Worm (Caenorhabditis elegans) whole organism, late embryonic: ENCODE measurements around the gene K08D8.9.

Source experiments
- C08G9.2 ChIP-seq: sonication (generic microtip); optimal IDR thresholded peaks from 2 replicates; lab custom pipeline; 2016; ENCODE audit warnings: mild to moderate bottlenecking, missing genetic modification characterization, moderate library complexity, missing compliant biosample characterization
- C38D4.7 ChIP-seq: fragments of 200-800 bp; sonication (Bioruptor generic); optimal IDR thresholded peaks from 2 replicates; lab custom pipeline; 2018; ENCODE audit warnings: mild to moderate bottlenecking, missing genetic modification characterization, moderate library complexity, missing compliant biosample characterization
- K02D7.2 ChIP-seq: sonication (generic microtip); optimal IDR thresholded peaks from 2 replicates; lab custom pipeline; 2017; ENCODE audit warnings: mild to moderate bottlenecking, missing genetic modification characterization, missing compliant biosample characterization
- Y22D7AL.16 ChIP-seq: sonication (generic microtip); optimal IDR thresholded peaks from 2 replicates; lab custom pipeline; 2016; ENCODE audit warnings: missing genetic modification characterization, missing compliant biosample characterization
- ama-1 ChIP-seq: fragments of 150-350 bp; optimal IDR thresholded peaks from 2 replicates; lab custom pipeline; 2014
- ceh-18 ChIP-seq: sonication (generic microtip); optimal IDR thresholded peaks from 2 replicates; lab custom pipeline; 2016; ENCODE audit warnings: missing genetic modification characterization, missing compliant biosample characterization
- ceh-2 ChIP-seq: sonication (generic microtip); optimal IDR thresholded peaks from 2 replicates; lab custom pipeline; 2016; ENCODE audit warnings: missing genotype, missing genetic modification characterization, missing compliant biosample characterization
- ceh-30 ChIP-seq: fragments of 150-350 bp; optimal IDR thresholded peaks from 2 replicates; lab custom pipeline; 2014; ENCODE audit warnings: missing biosample characterization, missing genetic modification characterization
- ceh-31 ChIP-seq: sonication (generic microtip); optimal IDR thresholded peaks from 2 replicates; lab custom pipeline; 2016; ENCODE audit warnings: missing genetic modification characterization, missing compliant biosample characterization
- ceh-45 ChIP-seq: fragments of 200-800 bp; sonication (Bioruptor generic); IDR thresholded peaks from 2 replicates; pipeline ENCODE4 v1.3.6; 2022; ENCODE audit warnings: missing genetic modification reagents, missing genetic modification characterization, missing compliant biosample characterization
- che-1 ChIP-seq: sonication (generic microtip); optimal IDR thresholded peaks from 2 replicates; lab custom pipeline; 2016; ENCODE audit warnings: mild to moderate bottlenecking, missing genetic modification characterization, missing compliant biosample characterization
- dmd-4 ChIP-seq: sonication (generic microtip); optimal IDR thresholded peaks from 2 replicates; lab custom pipeline; 2016; ENCODE audit warnings: borderline replicate concordance, missing genetic modification characterization, missing compliant biosample characterization
- dve-1 ChIP-seq: sonication (generic microtip); optimal IDR thresholded peaks from 2 replicates; lab custom pipeline; 2017; ENCODE audit warnings: antibody characterized with exemption, mild to moderate bottlenecking, missing genetic modification characterization, missing compliant biosample characterization
- eyg-1 ChIP-seq: sonication (generic microtip); optimal IDR thresholded peaks from 2 replicates; lab custom pipeline; 2016; ENCODE audit warnings: missing genotype, missing genetic modification characterization, missing compliant biosample characterization
- fkh-6 ChIP-seq: sonication (generic microtip); optimal IDR thresholded peaks from 2 replicates; lab custom pipeline; 2016; ENCODE audit warnings: missing genetic modification characterization, missing compliant biosample characterization
- gmeb-2 ChIP-seq: sonication (generic microtip); optimal IDR thresholded peaks from 2 replicates; lab custom pipeline; 2016; ENCODE audit warnings: missing genetic modification characterization, inconsistent platforms, missing compliant biosample characterization
- hlh-13 ChIP-seq: fragments of 200-800 bp; sonication (Bioruptor generic); optimal IDR thresholded peaks from 2 replicates; lab custom pipeline; 2018; ENCODE audit warnings: mild to moderate bottlenecking, missing genetic modification characterization, missing compliant biosample characterization
- hlh-15 ChIP-seq: sonication (generic microtip); optimal IDR thresholded peaks from 2 replicates; lab custom pipeline; 2016; ENCODE audit warnings: missing genetic modification characterization, missing compliant biosample characterization
- hlh-30 ChIP-seq: sonication (generic microtip); optimal IDR thresholded peaks from 2 replicates; lab custom pipeline; 2017; ENCODE audit warnings: antibody characterized with exemption, missing genetic modification characterization, missing compliant biosample characterization; ENCODE audit not compliant: insufficient read depth
- hlh-8 ChIP-seq: sonication (generic microtip); optimal IDR thresholded peaks from 2 replicates; lab custom pipeline; 2016; ENCODE audit warnings: missing genotype, missing genetic modification characterization, missing compliant biosample characterization
- madf-2 ChIP-seq: sonication (generic microtip); optimal IDR thresholded peaks from 2 replicates; lab custom pipeline; 2017; ENCODE audit warnings: missing genetic modification characterization, missing compliant biosample characterization
- mec-3 ChIP-seq: sonication (generic microtip); optimal IDR thresholded peaks from 2 replicates; lab custom pipeline; 2016; ENCODE audit warnings: borderline replicate concordance, missing genetic modification characterization, missing compliant biosample characterization
- nhr-11 ChIP-seq: fragments of 150-350 bp; optimal IDR thresholded peaks from 2 replicates; lab custom pipeline; 2014; ENCODE audit warnings: missing biosample characterization, missing genetic modification characterization
- nhr-232 ChIP-seq: sonication (generic microtip); optimal IDR thresholded peaks from 2 replicates; lab custom pipeline; 2016; ENCODE audit warnings: missing genetic modification characterization, missing compliant biosample characterization
- npax-4 ChIP-seq: sonication (generic microtip); optimal IDR thresholded peaks from 2 replicates; lab custom pipeline; 2016; ENCODE audit warnings: missing genetic modification characterization, missing compliant biosample characterization
- pag-3 ChIP-seq: sonication (generic microtip); optimal IDR thresholded peaks from 2 replicates; lab custom pipeline; 2016; ENCODE audit warnings: missing compliant biosample characterization, missing genetic modification characterization, borderline replicate concordance
- pat-9 ChIP-seq: fragments of 200-800 bp; sonication (Bioruptor generic); optimal IDR thresholded peaks from 2 replicates; lab custom pipeline; 2018; ENCODE audit warnings: mild to moderate bottlenecking, missing genetic modification characterization, moderate library complexity, missing compliant biosample characterization
- pax-1 ChIP-seq: fragments of 150-350 bp; optimal IDR thresholded peaks from 2 replicates; lab custom pipeline; 2014; ENCODE audit warnings: missing biosample characterization, missing genetic modification characterization
- pros-1 ChIP-seq: fragments of 150-350 bp; optimal IDR thresholded peaks from 2 replicates; lab custom pipeline; 2014; ENCODE audit warnings: missing biosample characterization, missing genetic modification reagents, missing genetic modification characterization
- sdc-2 ChIP-seq: sonication (generic microtip); optimal IDR thresholded peaks from 2 replicates; lab custom pipeline; 2016; ENCODE audit warnings: missing genotype, missing genetic modification characterization, missing compliant biosample characterization
- sox-2 ChIP-seq: fragments of 200-800 bp; sonication (Bioruptor generic); IDR thresholded peaks from 2 replicates; pipeline ENCODE4 v1.3.6; 2022; ENCODE audit warnings: missing genetic modification reagents, missing genetic modification characterization, missing compliant biosample characterization
- tbx-2 ChIP-seq: sonication (generic microtip); optimal IDR thresholded peaks from 2 replicates; lab custom pipeline; 2016; ENCODE audit warnings: missing genetic modification characterization, missing compliant biosample characterization
- ttx-3 ChIP-seq: sonication (generic microtip); optimal IDR thresholded peaks from 2 replicates; lab custom pipeline; 2016; ENCODE audit warnings: missing genetic modification reagents, missing genetic modification characterization, missing compliant biosample characterization
- unc-42 ChIP-seq: sonication (generic microtip); optimal IDR thresholded peaks from 2 replicates; lab custom pipeline; 2016; ENCODE audit warnings: missing genotype, missing genetic modification characterization, missing compliant biosample characterization
- unc-55 ChIP-seq: sonication (generic microtip); optimal IDR thresholded peaks from 2 replicates; lab custom pipeline; 2017; ENCODE audit warnings: missing biosample characterization, missing genetic modification reagents, missing genetic modification characterization
- zip-5 ChIP-seq: sonication (generic microtip); optimal IDR thresholded peaks from 2 replicates; lab custom pipeline; 2016; ENCODE audit warnings: missing genetic modification characterization, missing compliant biosample characterization

The K08D8.9 gene

ce11 chrIV:12915479-12915878 lies 16.0 kb downstream of the K08D8.9 start, which contains the start of gene srz-15:
srz-15 (plus strand) TSS chrIV:12915779.
- TF ChIP-seq dve-1 (tag; lab: Kevin White, UChicago), result no peak
- no peak for TF ChIP-seq zip-5 (tag; lab: Kevin White, UChicago)
- TF ChIP-seq pag-3 (tag; lab: Kevin White, UChicago), result no peak
- no peak for TF ChIP-seq sox-2 (GFP tag; lab: Robert Waterston, UW)
- no peak for TF ChIP-seq mec-3 (tag; lab: Kevin White, UChicago)
- TF ChIP-seq Y22D7AL.16 (tag; lab: Kevin White, UChicago), result no peak
- TF ChIP-seq nhr-11 (tag; lab: Kevin White, UChicago), result no peak

ce11 chrIV:12918256-12918655 lies 18.8 kb downstream of the K08D8.9 start, which contains the start of gene C32H11.3:
C32H11.3 (plus strand) TSS chrIV:12918556.
- TF ChIP-seq madf-2 (no peak), gmeb-2 (no peak), hlh-13 (GFP tag; lab: Kevin White, UChicago) (no peak), nhr-232 (no peak), pros-1 (no peak), unc-55 (no peak), sdc-2 (no peak), ceh-45 (no peak), pax-1 (tag; lab: Kevin White, UChicago) (no peak), K02D7.2 (tag; lab: Kevin White, UChicago) (no peak), pat-9 (tag; lab: Kevin White, UChicago) (no peak), C08G9.2 (tag; lab: Kevin White, UChicago) (no peak), che-1 (tag; lab: Kevin White, UChicago) (no peak), ama-1 (no peak), C38D4.7 (GFP tag; lab: Kevin White, UChicago) (no peak), zip-5 (tag; lab: Kevin White, UChicago) (no peak), hlh-30 (no peak), pag-3 (tag; lab: Kevin White, UChicago) (no peak), ttx-3 (tag; lab: Kevin White, UChicago) (no peak), fkh-6 (no peak)

- TF ChIP-seq ceh-30 (tag; lab: Kevin White, UChicago) (no peak), K02D7.2 (tag; lab: Kevin White, UChicago) (no peak), eyg-1 (tag; lab: Kevin White, UChicago) (no peak), mec-3 (tag; lab: Kevin White, UChicago) (no peak), madf-2 (no peak)
These were observed 21.1 kb downstream of the K08D8.9 start for ce11 chrIV:12920553-12920952.

ce11 chrIV:12921027-12921426 lies 21.5 kb downstream of the K08D8.9 start, which contains the start of gene C32H11.4:
C32H11.4 (plus strand) TSS chrIV:12921264.
- TF ChIP-seq npax-4, result no peak
- TF ChIP-seq unc-42, result no peak
- no peak for TF ChIP-seq hlh-15 (tag; lab: Kevin White, UChicago)
- TF ChIP-seq ceh-31 (tag; lab: Kevin White, UChicago), result no peak
- TF ChIP-seq ceh-30 (tag; lab: Kevin White, UChicago), result no peak
- no peak for TF ChIP-seq tbx-2 (tag; lab: Kevin White, UChicago)
- no peak for TF ChIP-seq pat-9 (tag; lab: Kevin White, UChicago)
- TF ChIP-seq ttx-3 (tag; lab: Kevin White, UChicago), result no peak
- TF ChIP-seq ceh-18 (tag; lab: Kevin White, UChicago), result no peak
- no peak for TF ChIP-seq pax-1 (tag; lab: Kevin White, UChicago)
- TF ChIP-seq ceh-2 (tag; lab: Kevin White, UChicago), result no peak
- TF ChIP-seq sdc-2, result no peak
- TF ChIP-seq dmd-4 (tag; lab: Kevin White, UChicago), result no peak
- TF ChIP-seq hlh-8 (tag; lab: Kevin White, UChicago), result no peak
- no peak for TF ChIP-seq che-1 (tag; lab: Kevin White, UChicago)
